Worm (Caenorhabditis elegans) whole organism, young adult: ENCODE data around the gene Y39A1A.21.

Experiments
- B0035.1 ChIP-seq: sonication (generic microtip); optimal IDR thresholded peaks from 2 replicates; lab custom pipeline; 2016; ENCODE audit warnings: missing genetic modification characterization, mild to moderate bottlenecking, missing compliant biosample characterization, missing genotype, missing genetic modification reagents
- B0336.3 ChIP-seq: fragments of 200-800 bp; sonication (Bioruptor generic); IDR thresholded peaks from 2 replicates; pipeline ENCODE4 v1.3.6; 2022; ENCODE audit warnings: missing genetic modification characterization, missing compliant biosample characterization
- C06A6.2 ChIP-seq: fragments of 200-800 bp; sonication (Bioruptor generic); conservative IDR thresholded peaks from 2 replicates; pipeline ENCODE4 v1.3.6; 2022; ENCODE audit warnings: missing genetic modification characterization, missing compliant biosample characterization
- F52B5.7 ChIP-seq: sonication (generic microtip); optimal IDR thresholded peaks from 2 replicates; lab custom pipeline; 2016; ENCODE audit warnings: mild to moderate bottlenecking, missing genetic modification characterization, missing compliant biosample characterization
- F57C9.4 ChIP-seq: sonication (generic microtip); optimal IDR thresholded peaks from 2 replicates; lab custom pipeline; 2017; ENCODE audit warnings: mild to moderate bottlenecking, missing genetic modification characterization, missing compliant biosample characterization
- K12H6.12 ChIP-seq: fragments of 200-800 bp; sonication (Bioruptor generic); optimal IDR thresholded peaks from 2 replicates; lab custom pipeline; 2018; ENCODE audit warnings: mild to moderate bottlenecking, missing genetic modification characterization, missing compliant biosample characterization
- T07F8.4 ChIP-seq: sonication (generic microtip); optimal IDR thresholded peaks from 2 replicates; lab custom pipeline; 2016; ENCODE audit warnings: mild to moderate bottlenecking, missing genetic modification characterization, moderate library complexity, missing compliant biosample characterization
- Y53G8AR.9 ChIP-seq: fragments of 200-800 bp; sonication (Bioruptor generic); conservative IDR thresholded peaks from 2 replicates; pipeline ENCODE4 v1.3.6; 2022; ENCODE audit warnings: missing genetic modification reagents, missing genetic modification characterization, missing compliant biosample characterization
- Y79H2A.3 ChIP-seq: fragments of 200-800 bp; sonication (Bioruptor generic); conservative IDR thresholded peaks from 2 replicates; pipeline ENCODE4 v1.3.6; 2022; ENCODE audit warnings: missing genetic modification reagents, missing genetic modification characterization, missing compliant biosample characterization
- Y95B8A.8 ChIP-seq: fragments of 200-800 bp; sonication (Bioruptor generic); IDR thresholded peaks from 2 replicates; pipeline ENCODE4 v1.3.6; 2022; ENCODE audit warnings: missing genetic modification reagents, missing genetic modification characterization, missing compliant biosample characterization
- ZK185.1 ChIP-seq: sonication (generic microtip); optimal IDR thresholded peaks from 2 replicates; lab custom pipeline; 2016; ENCODE audit warnings: mild to moderate bottlenecking, missing genetic modification characterization, missing compliant biosample characterization; ENCODE audit not compliant: poor library complexity, severe bottlenecking
- ama-1 ChIP-seq, 3 experiments: fragments of 150-350 bp in 1 of 3; sonication (generic microtip) in 2 of 3; optimal IDR thresholded peaks; 2 replicates each; lab custom pipeline; 2014 to 2018; ENCODE audit warnings: missing biosample characterization in 2 of 3, missing genetic modification characterization in 2 of 3, missing genetic modification reagents in 2 of 3
- athp-1 ChIP-seq: sonication (generic microtip); optimal IDR thresholded peaks from 2 replicates; lab custom pipeline; 2017; ENCODE audit warnings: mild to moderate bottlenecking, missing genetic modification characterization, missing compliant biosample characterization
- attf-5 ChIP-seq: fragments of 200-800 bp; sonication (Bioruptor generic); optimal IDR thresholded peaks from 2 replicates; lab custom pipeline; 2018; ENCODE audit warnings: mild to moderate bottlenecking, missing genetic modification characterization, missing compliant biosample characterization
- ccch-3 ChIP-seq: fragments of 200-800 bp; sonication (Bioruptor generic); optimal IDR thresholded peaks from 2 replicates; lab custom pipeline; 2018; ENCODE audit warnings: mild to moderate bottlenecking, missing genetic modification characterization, missing compliant biosample characterization
- cebp-1 ChIP-seq, 2 experiments: fragments of 200-800 bp in 1 of 2; sonication (Bioruptor generic) in 1 of 2; sonication (generic microtip) in 1 of 2; IDR thresholded peaks in 1 of 2; optimal IDR thresholded peaks in 1 of 2; 2 replicates each; pipeline versions ENCODE4 v1.3.6 to Lab custom; 2017 to 2022; ENCODE audit warnings: missing compliant biosample characterization in 2 of 2, missing genetic modification characterization in 2 of 2, mild to moderate bottlenecking in 1 of 2, missing genetic modification reagents in 1 of 2, moderate library complexity in 1 of 2
- ceh-58 ChIP-seq: fragments of 200-800 bp; sonication (Bioruptor generic); IDR thresholded peaks from 2 replicates; pipeline ENCODE4 v1.3.6; 2022; ENCODE audit warnings: missing genetic modification characterization, missing compliant biosample characterization
- chd-7 ChIP-seq: sonication (generic microtip); optimal IDR thresholded peaks from 2 replicates; lab custom pipeline; 2016; ENCODE audit warnings: mild to moderate bottlenecking, missing genetic modification characterization, moderate library complexity, missing compliant biosample characterization
- dox-1 ChIP-seq: fragments of 200-800 bp; sonication (Bioruptor generic); IDR thresholded peaks from 2 replicates; pipeline ENCODE4 v1.3.6; 2022; ENCODE audit warnings: missing genetic modification reagents, missing genetic modification characterization, missing compliant biosample characterization
- efl-1 ChIP-seq: fragments of 150-350 bp; optimal IDR thresholded peaks from 2 replicates; lab custom pipeline; 2014; ENCODE audit warnings: missing biosample characterization, missing genetic modification reagents, missing genetic modification characterization
- ekl-4 ChIP-seq: fragments of 200-800 bp; sonication (Bioruptor generic); IDR thresholded peaks from 2 replicates; pipeline ENCODE4 v1.3.6; 2022; ENCODE audit warnings: missing genetic modification reagents, missing genetic modification characterization, missing compliant biosample characterization
- fkh-3 ChIP-seq: sonication (generic microtip); optimal IDR thresholded peaks from 2 replicates; lab custom pipeline; 2016; ENCODE audit warnings: mild to moderate bottlenecking, missing genetic modification characterization, missing compliant biosample characterization
- him-1 ChIP-seq: sonication (generic microtip); optimal IDR thresholded peaks from 2 replicates; lab custom pipeline; 2016; ENCODE audit warnings: missing genotype, missing genetic modification reagents, missing genetic modification characterization, missing compliant biosample characterization
- hmg-1.2 ChIP-seq: fragments of 200-800 bp; sonication (Bioruptor generic); IDR thresholded peaks from 2 replicates; pipeline ENCODE4 v1.3.6; 2022; ENCODE audit warnings: missing genetic modification reagents, missing genetic modification characterization, missing compliant biosample characterization
- hmg-20 ChIP-seq: fragments of 200-800 bp; sonication (Bioruptor generic); IDR thresholded peaks from 2 replicates; pipeline ENCODE4 v1.3.6; 2022; ENCODE audit warnings: missing genetic modification reagents, missing genetic modification characterization, missing compliant biosample characterization
- lag-1 ChIP-seq: fragments of 200-800 bp; sonication (Bioruptor generic); IDR thresholded peaks from 2 replicates; pipeline ENCODE4 v1.3.6; 2022; ENCODE audit warnings: missing genetic modification reagents, missing genetic modification characterization, missing compliant biosample characterization
- let-526 ChIP-seq: fragments of 200-800 bp; sonication (Bioruptor generic); IDR thresholded peaks from 2 replicates; pipeline ENCODE4 v1.3.6; 2022; ENCODE audit warnings: missing genetic modification reagents, missing genetic modification characterization, missing compliant biosample characterization
- let-607 ChIP-seq, 2 experiments: fragments of 200-800 bp in 1 of 2; sonication (Bioruptor generic) in 1 of 2; sonication (generic microtip) in 1 of 2; optimal IDR thresholded peaks; 2 replicates each; lab custom pipeline; 2016 to 2018; ENCODE audit warnings: mild to moderate bottlenecking in 2 of 2, missing compliant biosample characterization in 2 of 2, missing genetic modification characterization in 2 of 2, moderate library complexity in 2 of 2, missing genotype in 1 of 2
- lin-26 ChIP-seq: fragments of 200-800 bp; sonication (Bioruptor generic); IDR thresholded peaks from 2 replicates; pipeline ENCODE4 v1.3.6; 2022; ENCODE audit warnings: missing genetic modification reagents, missing genetic modification characterization, missing compliant biosample characterization
- lin-35 ChIP-seq, 3 experiments: fragments of 150-350 bp in 2 of 3; sonication (generic microtip) in 1 of 3; optimal IDR thresholded peaks; 2 replicates each; lab custom pipeline; 2014 to 2018; ENCODE audit warnings: missing biosample characterization in 3 of 3, missing genetic modification characterization in 3 of 3, missing genetic modification reagents in 3 of 3
- lin-40 ChIP-seq: sonication (generic microtip); optimal IDR thresholded peaks from 2 replicates; lab custom pipeline; 2016; ENCODE audit warnings: missing genetic modification characterization, mild to moderate bottlenecking, missing compliant biosample characterization, missing genotype, missing genetic modification reagents
- lsy-27 ChIP-seq: sonication (generic microtip); optimal IDR thresholded peaks from 2 replicates; lab custom pipeline; 2017; ENCODE audit warnings: missing genetic modification characterization, mild to moderate bottlenecking, missing compliant biosample characterization, antibody characterized with exemption, missing genotype, borderline replicate concordance; ENCODE audit not compliant: insufficient read depth
- madf-10 ChIP-seq: sonication (generic microtip); optimal IDR thresholded peaks from 2 replicates; lab custom pipeline; 2016; ENCODE audit warnings: mild to moderate bottlenecking, missing genetic modification characterization, missing compliant biosample characterization
- madf-6 ChIP-seq: fragments of 200-800 bp; sonication (Bioruptor generic); IDR thresholded peaks from 2 replicates; pipeline ENCODE4 v1.3.6; 2022; ENCODE audit warnings: missing genetic modification reagents, missing genetic modification characterization, missing compliant biosample characterization
- mcd-1 ChIP-seq: fragments of 200-800 bp; sonication (Bioruptor generic); IDR thresholded peaks from 2 replicates; pipeline ENCODE4 v1.3.6; 2022; ENCODE audit warnings: missing genetic modification reagents, missing genetic modification characterization, missing compliant biosample characterization
- nfyb-1 ChIP-seq: fragments of 200-800 bp; sonication (Bioruptor generic); IDR thresholded peaks from 2 replicates; pipeline ENCODE4 v1.3.6; 2022; ENCODE audit warnings: missing genetic modification reagents, missing genetic modification characterization, missing compliant biosample characterization
- nhr-179 ChIP-seq: sonication (generic microtip); optimal IDR thresholded peaks from 2 replicates; lab custom pipeline; 2016; ENCODE audit warnings: mild to moderate bottlenecking, missing genetic modification characterization, missing compliant biosample characterization
- nhr-80 ChIP-seq: sonication (generic microtip); optimal IDR thresholded peaks from 2 replicates; lab custom pipeline; 2016; ENCODE audit warnings: missing genetic modification characterization, missing compliant biosample characterization
- pbrm-1 ChIP-seq: fragments of 200-800 bp; sonication (Bioruptor generic); IDR thresholded peaks from 2 replicates; pipeline ENCODE4 v1.3.6; 2022; ENCODE audit warnings: missing genetic modification reagents, missing genetic modification characterization, missing compliant biosample characterization
- rcor-1 ChIP-seq: fragments of 200-800 bp; sonication (Bioruptor generic); IDR thresholded peaks from 2 replicates; pipeline ENCODE4 v1.3.6; 2022; ENCODE audit warnings: missing genetic modification reagents, missing genetic modification characterization, missing compliant biosample characterization
- rec-8 ChIP-seq, 2 experiments: sonication (generic microtip); optimal IDR thresholded peaks; 2 replicates each; lab custom pipeline; 2016; ENCODE audit warnings: mild to moderate bottlenecking in 2 of 2, missing genetic modification characterization in 2 of 2, missing genetic modification reagents in 2 of 2, missing genotype in 2 of 2, missing biosample characterization in 1 of 2, missing compliant biosample characterization in 1 of 2, moderate library complexity in 1 of 2
- snpc-4 ChIP-seq, 5 experiments: fragments of 150-350 bp in 1 of 5; sonication (generic microtip) in 4 of 5; optimal IDR thresholded peaks; 2 replicates each; lab custom pipeline; 2014 to 2018; ENCODE audit warnings: missing genetic modification characterization in 5 of 5, missing biosample characterization in 3 of 5, antibody characterized with exemption in 2 of 5, mild to moderate bottlenecking in 2 of 5, missing compliant biosample characterization in 2 of 5, missing genotype in 2 of 5, moderate library complexity in 2 of 5, missing genetic modification reagents in 1 of 5
- zfh-2 ChIP-seq: fragments of 200-800 bp; sonication (Bioruptor generic); conservative IDR thresholded peaks from 2 replicates; pipeline ENCODE4 v1.3.6; 2022; ENCODE audit warnings: missing genetic modification reagents, missing genetic modification characterization, missing compliant biosample characterization
- ztf-18 ChIP-seq: sonication (generic microtip); optimal IDR thresholded peaks from 2 replicates; lab custom pipeline; 2016; ENCODE audit warnings: missing genotype, mild to moderate bottlenecking, missing genetic modification characterization, missing compliant biosample characterization
- ztf-25 ChIP-seq: fragments of 200-800 bp; sonication (Bioruptor generic); IDR thresholded peaks from 2 replicates; pipeline ENCODE4 v1.3.6; 2022; ENCODE audit warnings: missing genetic modification reagents, missing genetic modification characterization, missing compliant biosample characterization
- ztf-6 ChIP-seq: fragments of 200-800 bp; sonication (Bioruptor generic); IDR thresholded peaks from 2 replicates; pipeline ENCODE4 v1.3.6; 2022; ENCODE audit warnings: missing genetic modification reagents, missing genetic modification characterization, missing compliant biosample characterization

The Y39A1A.21 gene

DNA sequence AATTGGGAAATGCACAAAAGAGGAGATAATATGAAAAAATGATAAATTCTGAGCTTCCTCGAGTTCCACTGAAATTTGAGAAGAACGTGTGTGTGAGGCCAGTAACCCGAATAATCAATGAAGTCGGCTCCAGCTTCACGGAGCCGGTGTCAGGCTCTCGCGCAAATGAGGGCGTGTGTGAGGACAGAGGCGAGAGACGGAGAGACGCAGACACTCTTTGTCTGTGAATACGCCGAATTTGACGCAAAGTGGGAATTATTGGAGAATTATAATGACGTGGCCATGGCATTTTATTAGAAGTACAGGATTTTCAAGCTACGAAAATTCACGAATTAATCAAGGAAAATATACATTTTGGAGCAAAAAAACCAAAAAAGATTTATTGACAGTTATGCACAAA, 33.1 kb upstream of the Y39A1A.21 start:
- TF ChIP-seq F57C9.4 (tag; lab: Kevin White, UChicago) (no peak), pbrm-1 (GFP tag; lab: Robert Waterston, UW) (peak; percentile 55), Y53G8AR.9 (GFP tag; lab: Robert Waterston, UW) (0 out of 2 replicates have a peak, but pooled peaks have one; percentile 20), lin-26 (peak; percentile 76), madf-6 (GFP tag; lab: Robert Waterston, UW) (peak; percentile 37), attf-5 (peak; percentile 78), K12H6.12 (tag; lab: Kevin White, UChicago) (peak; percentile 53), ztf-18 (tag; lab: Kevin White, UChicago) (peak; percentile 27), lag-1 (GFP tag; lab: Robert Waterston, UW) (no peak), lin-40 (tag; lab: Kevin White, UChicago) (peak; percentile 37), zfh-2 (GFP tag; lab: Robert Waterston, UW) (peak; percentile 61), B0035.1 (tag; lab: Kevin White, UChicago) (no peak), cebp-1 (GFP tag; IDR thresholded peaks at IDR 0.05; lab: Robert Waterston, UW) (no peak), cebp-1 (tag; optimal IDR thresholded peaks at IDR 0.05; lab: Kevin White, UChicago) (peak; percentile 48), C06A6.2 (no peak), ama-1 (optimal IDR thresholded peaks at IDR 0.05; lab: Kevin White, UChicago) (no peak), ama-1 (GFP tag; optimal IDR thresholded peaks at IDR 0.05; lab: Kevin White, UChicago) (peak in 1 of 2 experiments; percentile 7), madf-10 (peak; percentile 30), nhr-80 (tag; lab: Kevin White, UChicago) (peak; percentile 45), rcor-1 (GFP tag; lab: Robert Waterston, UW) (0 out of 2 replicates have a peak, but pooled peaks have one; percentile 5), Y95B8A.8 (no peak), B0336.3 (no peak; the same call in 1 of the 2 replicates), dox-1 (GFP tag; lab: Robert Waterston, UW) (peak; percentile 51; the same call in 1 of the 2 replicates), nfyb-1 (GFP tag; lab: Robert Waterston, UW) (peak; percentile 39; the same call in 1 of the 2 replicates), Y79H2A.3 (GFP tag; lab: Robert Waterston, UW) (no peak), lin-35 (GFP tag; optimal IDR thresholded peaks at IDR 0.05; lab: Kevin White, UChicago) (peak in 1 of 3 experiments; percentile 34), mcd-1 (GFP tag; lab: Robert Waterston, UW) (peak; percentile 62), ZK185.1 (tag; lab: Kevin White, UChicago) (peak; percentile 35), let-607 (tag; optimal IDR thresholded peaks at IDR 0.05; lab: Kevin White, UChicago) (peak; percentile 65 to 80), ztf-25 (GFP tag; lab: Robert Waterston, UW) (0 out of 2 replicates have a peak, but pooled peaks have one; percentile 34), hmg-1.2 (GFP tag; lab: Robert Waterston, UW) (peak; percentile 42; the same call in 1 of the 2 replicates), chd-7 (peak; percentile 27), snpc-4 (GFP tag; optimal IDR thresholded peaks at IDR 0.05; lab: Kevin White, UChicago) (no peak), snpc-4 (tag; optimal IDR thresholded peaks at IDR 0.05; lab: Kevin White, UChicago) (peak in 1 of 4 experiments; percentile 14), ceh-58 (no peak), ekl-4 (GFP tag; lab: Robert Waterston, UW) (no peak), rec-8 (tag; optimal IDR thresholded peaks at IDR 0.05; lab: Kevin White, UChicago) (no peak)
- TF ChIP-seq, all 124 proteins: peak for 24

DNA sequence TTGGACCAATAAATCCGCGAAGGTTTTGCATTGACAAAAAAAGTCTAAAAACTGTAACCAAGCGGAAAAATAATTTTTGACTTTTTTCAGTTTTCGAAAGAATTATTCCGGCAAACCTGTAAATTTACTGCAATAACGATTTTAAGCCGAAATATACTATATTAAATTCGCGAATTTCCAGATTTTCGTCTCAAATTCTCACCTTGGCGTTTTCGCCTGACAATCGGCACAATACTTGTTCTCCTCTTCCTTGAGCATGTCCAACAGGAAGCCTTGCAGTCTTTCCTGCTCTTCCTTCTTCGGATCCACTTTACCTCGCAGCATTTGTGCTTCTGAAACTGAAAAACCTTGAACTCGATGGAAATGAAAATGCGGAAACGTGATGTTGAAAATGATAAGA, 32.6 kb upstream of the Y39A1A.21 start, which contains the start of gene smap-1:
Gene smap-1, minus strand, starts transcription at position 338 of the 400 bp plus-strand sequence.
- no peak for TF ChIP-seq T07F8.4 (tag; lab: Kevin White, UChicago)
- TF ChIP-seq F52B5.7 = no peak
- no peak for TF ChIP-seq hmg-20 (GFP tag; lab: Robert Waterston, UW)
- TF ChIP-seq nhr-179 (tag; lab: Kevin White, UChicago) = no peak
- TF ChIP-seq ztf-6 (GFP tag; lab: Robert Waterston, UW) = no peak
- no peak for TF ChIP-seq efl-1 (GFP tag; lab: Kevin White, UChicago)
- no peak for TF ChIP-seq ZK185.1 (tag; lab: Kevin White, UChicago)
- no peak for TF ChIP-seq K12H6.12 (tag; lab: Kevin White, UChicago)
- no peak for TF ChIP-seq nhr-80 (tag; lab: Kevin White, UChicago)
- no peak for TF ChIP-seq mcd-1 (GFP tag; lab: Robert Waterston, UW)
- no peak for TF ChIP-seq him-1
- no peak for TF ChIP-seq fkh-3 (tag; lab: Kevin White, UChicago)
- TF ChIP-seq ccch-3 (GFP tag; lab: Kevin White, UChicago) = no peak
- no peak for TF ChIP-seq let-526
- TF ChIP-seq madf-10 = no peak
- no peak for TF ChIP-seq athp-1 (tag; lab: Kevin White, UChicago)
- TF ChIP-seq lsy-27 (tag; lab: Kevin White, UChicago) = no peak
